Fruit fly (Drosophila melanogaster) whole organism, prepupa: ENCODE measurements around the gene CG12728.

Experiments
- Blimp-1 ChIP-seq: fragments of 200-800 bp; sonication (Bioruptor generic); optimal IDR thresholded peaks from 3 replicates; lab custom pipeline; 2017; ENCODE audit warnings: missing biosample characterization, missing genetic modification characterization, mild to moderate bottlenecking, moderate library complexity, missing genetic modification reagents
- CG10631 ChIP-seq: fragments of 200-800 bp; sonication (Bioruptor generic); optimal IDR thresholded peaks from 2 replicates; lab custom pipeline; 2016; ENCODE audit warnings: missing biosample characterization, missing genetic modification characterization
- CG10669 ChIP-seq: fragments of 200-800 bp; sonication (Bioruptor generic); optimal IDR thresholded peaks from 3 replicates; lab custom pipeline; 2018; ENCODE audit warnings: missing biosample characterization, mild to moderate bottlenecking, missing genetic modification characterization, moderate library complexity
- CG11294 ChIP-seq: fragments of 200-800 bp; sonication (Bioruptor generic); IDR thresholded peaks from 2 replicates; pipeline ENCODE4 v1.3.6; 2022; ENCODE audit warnings: missing biosample characterization, missing genetic modification characterization
- CG11762 ChIP-seq: fragments of 200-800 bp; sonication (Bioruptor generic); optimal IDR thresholded peaks from 3 replicates; lab custom pipeline; 2016; ENCODE audit warnings: missing biosample characterization, missing genetic modification characterization; ENCODE audit not compliant: insufficient read depth
- CG15336 ChIP-seq: fragments of 200-800 bp; sonication (Bioruptor generic); IDR thresholded peaks from 2 replicates; pipeline ENCODE4 v1.3.6; 2022; ENCODE audit warnings: missing biosample characterization, missing genetic modification characterization
- CG1621 ChIP-seq: fragments of 200-800 bp; sonication (Bioruptor generic); optimal IDR thresholded peaks from 3 replicates; lab custom pipeline; 2018; ENCODE audit warnings: missing biosample characterization, mild to moderate bottlenecking, missing genetic modification characterization
- CG16779 ChIP-seq: fragments of 200-800 bp; sonication (Bioruptor generic); optimal IDR thresholded peaks from 3 replicates; lab custom pipeline; 2017; ENCODE audit warnings: missing biosample characterization, mild to moderate bottlenecking, missing genetic modification characterization
- CG3032 ChIP-seq: fragments of 200-800 bp; optimal IDR thresholded peaks from 2 replicates; lab custom pipeline; 2019; ENCODE audit warnings: missing biosample characterization, mild to moderate bottlenecking, missing genetic modification characterization, moderate library complexity
- CG31627 ChIP-seq: fragments of 200-800 bp; sonication (Bioruptor generic); optimal IDR thresholded peaks from 3 replicates; lab custom pipeline; 2016; ENCODE audit warnings: missing biosample characterization, missing genetic modification characterization
- CG32006 ChIP-seq: fragments of 200-800 bp; sonication (Bioruptor generic); optimal IDR thresholded peaks from 3 replicates; lab custom pipeline; 2017; ENCODE audit warnings: missing biosample characterization, mild to moderate bottlenecking, missing genetic modification characterization
- CG34406 ChIP-seq: fragments of 200-800 bp; sonication (Bioruptor generic); optimal IDR thresholded peaks from 3 replicates; lab custom pipeline; 2016; ENCODE audit warnings: missing biosample characterization, missing genetic modification characterization
- CG3919 ChIP-seq: fragments of 200-800 bp; sonication (Bioruptor generic); optimal IDR thresholded peaks from 3 replicates; lab custom pipeline; 2016; ENCODE audit warnings: missing biosample characterization, missing genetic modification characterization
- CG4318 ChIP-seq: fragments of 200-800 bp; sonication (Bioruptor generic); optimal IDR thresholded peaks from 3 replicates; lab custom pipeline; 2017; ENCODE audit warnings: missing biosample characterization, mild to moderate bottlenecking, missing genetic modification characterization
- CG6163 ChIP-seq: fragments of 200-800 bp; sonication (Bioruptor generic); IDR thresholded peaks from 3 replicates; pipeline ENCODE4 v1.3.6; 2022; ENCODE audit warnings: missing biosample characterization, missing genetic modification characterization
- CG6276 ChIP-seq: fragments of 200-800 bp; sonication (Bioruptor generic); optimal IDR thresholded peaks from 2 replicates; lab custom pipeline; 2017; ENCODE audit warnings: missing biosample characterization, mild to moderate bottlenecking, missing genetic modification characterization
- CG6792 ChIP-seq: fragments of 200-800 bp; sonication (Bioruptor generic); optimal IDR thresholded peaks from 3 replicates; lab custom pipeline; 2016; ENCODE audit warnings: missing biosample characterization, missing genetic modification characterization
- CG6808 ChIP-seq: fragments of 200-800 bp; sonication (Bioruptor generic); optimal IDR thresholded peaks from 3 replicates; lab custom pipeline; 2017; ENCODE audit warnings: missing biosample characterization, missing genetic modification characterization, mild to moderate bottlenecking, moderate library complexity, missing genetic modification reagents
- CG6854 ChIP-seq: fragments of 200-800 bp; sonication (Bioruptor generic); optimal IDR thresholded peaks from 2 replicates; lab custom pipeline; 2017; ENCODE audit warnings: missing biosample characterization, mild to moderate bottlenecking, missing genetic modification characterization
- CG8119 ChIP-seq: fragments of 200-800 bp; sonication (Bioruptor generic); IDR thresholded peaks from 3 replicates; pipeline ENCODE4 v1.3.6; 2022; ENCODE audit warnings: missing biosample characterization, missing genetic modification characterization
- CG8319 ChIP-seq: fragments of 200-800 bp; sonication (Bioruptor generic); optimal IDR thresholded peaks from 3 replicates; lab custom pipeline; 2016; ENCODE audit warnings: missing biosample characterization, missing genetic modification characterization
- CG9139 ChIP-seq: fragments of 200-800 bp; sonication (Bioruptor generic); optimal IDR thresholded peaks from 3 replicates; lab custom pipeline; 2017; ENCODE audit warnings: missing biosample characterization, mild to moderate bottlenecking, missing genetic modification characterization
- Eip78C ChIP-seq: fragments of 200-800 bp; sonication (Bioruptor generic); peaks from one replicate; lab custom pipeline; 2016; ENCODE audit warnings: missing biosample characterization, missing genetic modification characterization
- Ets21C ChIP-seq: fragments of 200-800 bp; sonication (Bioruptor generic); optimal IDR thresholded peaks from 3 replicates; lab custom pipeline; 2016; ENCODE audit warnings: missing biosample characterization, missing genetic modification characterization
- Ets96B ChIP-seq: fragments of 200-800 bp; optimal IDR thresholded peaks from 2 replicates; lab custom pipeline; 2019; ENCODE audit warnings: missing biosample characterization, mild to moderate bottlenecking, missing genetic modification characterization, moderate library complexity
- Hr39 ChIP-seq: fragments of 200-800 bp; sonication (Bioruptor generic); optimal IDR thresholded peaks from 2 replicates; lab custom pipeline; 2016; ENCODE audit warnings: missing biosample characterization, missing genetic modification characterization
- Hr4 ChIP-seq: fragments of 200-800 bp; sonication (Bioruptor generic); optimal IDR thresholded peaks from 3 replicates; lab custom pipeline; 2016; ENCODE audit warnings: missing biosample characterization, missing genetic modification characterization
- Lpt ChIP-seq: fragments of 200-800 bp; sonication (Bioruptor generic); optimal IDR thresholded peaks from 3 replicates; lab custom pipeline; 2016; ENCODE audit warnings: missing biosample characterization, missing genetic modification characterization
- OdsH ChIP-seq: fragments of 200-800 bp; sonication (Bioruptor generic); optimal IDR thresholded peaks from 3 replicates; lab custom pipeline; 2016; ENCODE audit warnings: missing biosample characterization, missing genetic modification characterization
- Smox ChIP-seq: fragments of 200-800 bp; sonication (Bioruptor generic); optimal IDR thresholded peaks from 3 replicates; lab custom pipeline; 2016; ENCODE audit warnings: missing biosample characterization, missing genetic modification characterization
- Sox102F ChIP-seq: fragments of 200-800 bp; sonication (Bioruptor generic); optimal IDR thresholded peaks from 2 replicates; lab custom pipeline; 2016; ENCODE audit warnings: missing biosample characterization, mild to moderate bottlenecking, missing genetic modification characterization
- Sox14 ChIP-seq: fragments of 200-800 bp; sonication (Bioruptor generic); optimal IDR thresholded peaks from 3 replicates; lab custom pipeline; 2016; ENCODE audit warnings: missing biosample characterization, missing genetic modification characterization
- Sox15 ChIP-seq: fragments of 200-800 bp; sonication (Bioruptor generic); optimal IDR thresholded peaks from 3 replicates; lab custom pipeline; 2016; ENCODE audit warnings: missing biosample characterization, missing genetic modification characterization
- achi ChIP-seq: fragments of 200-800 bp; sonication (Bioruptor generic); optimal IDR thresholded peaks from 3 replicates; lab custom pipeline; 2016; ENCODE audit warnings: missing biosample characterization, missing genetic modification characterization
- cyc ChIP-seq: fragments of 200-800 bp; sonication (Bioruptor generic); optimal IDR thresholded peaks from 3 replicates; lab custom pipeline; 2016; ENCODE audit warnings: missing biosample characterization, missing genetic modification characterization
- eg ChIP-seq: fragments of 200-800 bp; sonication (Bioruptor generic); IDR thresholded peaks from 3 replicates; pipeline ENCODE4 v1.3.6; 2022; ENCODE audit warnings: missing biosample characterization, missing genetic modification characterization
- esn ChIP-seq: fragments of 200-800 bp; sonication (Bioruptor generic); optimal IDR thresholded peaks from 2 replicates; lab custom pipeline; 2016; ENCODE audit warnings: missing biosample characterization, mild to moderate bottlenecking, missing genetic modification characterization, moderate library complexity
- fd59A ChIP-seq: fragments of 200-800 bp; sonication (Bioruptor generic); optimal IDR thresholded peaks from 2 replicates; lab custom pipeline; 2017; ENCODE audit warnings: missing biosample characterization, mild to moderate bottlenecking, missing genetic modification characterization, missing genetic modification reagents
- fkh ChIP-seq: fragments of 200-800 bp; sonication (Bioruptor generic); optimal IDR thresholded peaks from 3 replicates; lab custom pipeline; 2017; ENCODE audit warnings: missing biosample characterization, mild to moderate bottlenecking, missing genetic modification characterization, moderate library complexity
- spab ChIP-seq: fragments of 200-800 bp; sonication (Bioruptor generic); optimal IDR thresholded peaks from 2 replicates; lab custom pipeline; 2017; ENCODE audit warnings: missing biosample characterization, mild to moderate bottlenecking, missing genetic modification characterization, missing genetic modification reagents
- ss ChIP-seq, 2 experiments: fragments of 200-800 bp; sonication (Bioruptor generic); optimal IDR thresholded peaks; 2 replicates in 1 of 2; 3 replicates in 1 of 2; lab custom pipeline; 2017 to 2018; ENCODE audit warnings: mild to moderate bottlenecking in 2 of 2, missing biosample characterization in 2 of 2, missing genetic modification characterization in 2 of 2, moderate library complexity in 1 of 2
- svp ChIP-seq: fragments of 200-800 bp; sonication (Bioruptor generic); peaks from one replicate; lab custom pipeline; 2016; ENCODE audit warnings: missing biosample characterization, missing genetic modification characterization
- vri ChIP-seq: fragments of 200-800 bp; sonication (Bioruptor generic); optimal IDR thresholded peaks from 3 replicates; lab custom pipeline; 2016; ENCODE audit warnings: missing biosample characterization, mild to moderate bottlenecking, missing genetic modification characterization

Gene CG12728

dm6 chrX:5916494-5917309 is 25.7 kb upstream of the CG12728 start, which contains the start of the genes Shmt and CG3726 (continued):
- TF ChIP-seq CG6808 (no peak), fkh (peak; percentile 70), Blimp-1 (GFP tag; lab: Kevin White, UChicago) (no peak), esn (GFP tag; lab: Kevin White, UChicago) (no peak), Hr4 (no peak), Eip78C (GFP tag; lab: Kevin White, UChicago) (peak; percentile 73), CG6792 (no peak), Hr39 (no peak), CG6854 (peak; percentile 46)

DNA sequence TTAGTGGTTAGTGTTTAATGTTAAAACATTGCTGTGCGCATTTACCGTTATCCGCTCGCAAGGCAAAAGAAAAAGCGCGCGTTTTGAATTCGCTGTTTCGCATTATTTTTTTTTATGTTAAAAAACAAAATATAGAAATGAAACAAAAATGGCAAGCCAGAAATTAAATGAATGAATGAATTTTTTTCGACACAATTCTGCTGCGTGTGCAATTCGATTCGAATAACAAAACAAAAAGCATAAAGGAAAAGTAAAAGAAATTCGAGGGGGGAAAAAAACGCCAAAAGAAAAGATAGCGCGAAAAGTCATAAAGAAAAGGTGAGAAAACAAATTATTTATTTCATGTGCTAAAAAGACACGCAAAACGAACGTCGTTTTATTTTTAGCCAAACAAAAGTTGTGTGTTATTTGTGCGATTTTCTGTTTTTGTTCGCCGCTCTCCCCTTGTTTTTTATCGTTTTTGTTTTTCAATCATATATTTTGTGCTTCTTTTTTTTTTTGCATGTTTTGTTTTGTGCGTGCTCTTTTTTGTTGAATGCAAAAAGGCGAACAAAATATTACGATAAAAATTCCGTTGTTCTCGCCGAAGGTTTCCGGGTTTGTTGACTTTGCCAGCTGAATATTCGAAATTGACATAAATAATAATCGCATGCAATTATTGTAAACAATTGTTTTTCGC is 25.0 kb upstream of the CG12728 start:
- TF ChIP-seq vri (GFP tag; lab: Kevin White, UChicago) = peak; percentile 9
- TF ChIP-seq CG15336 (GFP tag; lab: Robert Waterston, UW) = peak; percentile 50
- TF ChIP-seq CG6276 = peak; percentile 38
- TF ChIP-seq Eip78C (GFP tag; lab: Kevin White, UChicago) = peak; percentile 28
- peak; percentile 27; the same call in 1 of the 3 replicates for TF ChIP-seq CG6163 (GFP tag; lab: Robert Waterston, UW)
- TF ChIP-seq CG10669 (GFP tag; lab: Kevin White, UChicago) = no peak
- TF ChIP-seq Lpt (GFP tag; lab: Kevin White, UChicago) = no peak
- peak; percentile 67; the same call in 2 of the 3 replicates for TF ChIP-seq eg (GFP tag; lab: Robert Waterston, UW)
- peak; percentile 49; the same call in 1 of the 3 replicates for TF ChIP-seq CG8119 (GFP tag; lab: Robert Waterston, UW)
- TF ChIP-seq CG34406 (GFP tag; lab: Kevin White, UChicago) = peak; percentile 4
- TF ChIP-seq, all 60 proteins: peak for 8

dm6 chrX:5918499-5919126 is 23.8 kb upstream of the CG12728 start:
- TF ChIP-seq Smox (GFP tag; lab: Kevin White, UChicago) = peak; percentile 99
- peak; percentile 100 for TF ChIP-seq Eip78C (GFP tag; lab: Kevin White, UChicago)
- peak; percentile 99 for TF ChIP-seq CG15336 (GFP tag; lab: Robert Waterston, UW)
- TF ChIP-seq CG6792 = peak; percentile 100
- peak; percentile 100 for TF ChIP-seq CG32006 (GFP tag; lab: Kevin White, UChicago)
- peak; percentile 99 for TF ChIP-seq CG16779 (tag; lab: Kevin White, UChicago)
- TF ChIP-seq CG3919 (GFP tag; lab: Kevin White, UChicago) = peak; percentile 100
- TF ChIP-seq CG11762 (GFP tag; lab: Kevin White, UChicago) = peak; percentile 99
- peak; percentile 99 for TF ChIP-seq Hr39
- peak; percentile 99 for TF ChIP-seq CG9139 (GFP tag; lab: Kevin White, UChicago)
- peak; percentile 99 for TF ChIP-seq Ets96B (tag; lab: Kevin White, UChicago)
- TF ChIP-seq CG1621 = peak; percentile 99
- peak; percentile 100 for TF ChIP-seq ss (GFP tag; optimal IDR thresholded peaks at IDR 0.05; lab: Kevin White, UChicago)
- peak; percentile 99 for TF ChIP-seq fd59A (GFP tag; lab: Kevin White, UChicago)
- peak; percentile 99 for TF ChIP-seq CG3032
- peak; percentile 100 for TF ChIP-seq Lpt (GFP tag; lab: Kevin White, UChicago)
- TF ChIP-seq svp (GFP tag; lab: Kevin White, UChicago) = peak; percentile 100
- peak; percentile 100 for TF ChIP-seq CG6163 (GFP tag; lab: Robert Waterston, UW)
- TF ChIP-seq CG10631 = peak; percentile 99
- peak; percentile 99 for TF ChIP-seq CG6276
- peak; percentile 99 for TF ChIP-seq CG31627
- TF ChIP-seq fkh = peak; percentile 93
- TF ChIP-seq cyc (GFP tag; lab: Kevin White, UChicago) = peak; percentile 99
- peak; percentile 99 for TF ChIP-seq Sox102F (GFP tag; lab: Kevin White, UChicago)
- peak; percentile 99 for TF ChIP-seq spab (GFP tag; lab: Kevin White, UChicago)
- peak; percentile 99 for TF ChIP-seq CG8319 (GFP tag; lab: Kevin White, UChicago)
- TF ChIP-seq Sox14 (GFP tag; lab: Kevin White, UChicago) = peak; percentile 100
- peak; percentile 100 for TF ChIP-seq OdsH (GFP tag; lab: Kevin White, UChicago)
- TF ChIP-seq Sox15 (GFP tag; lab: Kevin White, UChicago) = peak; percentile 99
- TF ChIP-seq Ets21C (GFP tag; lab: Kevin White, UChicago) = peak; percentile 99
- TF ChIP-seq CG34406 (GFP tag; lab: Kevin White, UChicago) = peak; percentile 99
- TF ChIP-seq CG4318 (GFP tag; lab: Kevin White, UChicago) = peak; percentile 99
- peak; percentile 99 for TF ChIP-seq CG11294 (GFP tag; lab: Robert Waterston, UW)
- peak; percentile 99 for TF ChIP-seq achi (GFP tag; lab: Kevin White, UChicago)
